Fruit fly (Drosophila melanogaster) whole organism, embryonic: ENCODE results near the gene Papss.

Source experiments
- Antp ChIP-seq: fragments of 200-800 bp; sonication (Bioruptor generic); optimal IDR thresholded peaks from 3 replicates; lab custom pipeline; 2016; ENCODE audit warnings: missing biosample characterization, missing genetic modification characterization
- CG10654 ChIP-seq: fragments of 200-800 bp; sonication (Bioruptor generic); optimal IDR thresholded peaks from 2 replicates; lab custom pipeline; 2016; ENCODE audit warnings: missing biosample characterization, missing genetic modification characterization
- CG13296 ChIP-seq: fragments of 200-800 bp; sonication (Bioruptor generic); optimal IDR thresholded peaks from 3 replicates; lab custom pipeline; 2018; ENCODE audit warnings: missing biosample characterization, mild to moderate bottlenecking, missing genetic modification characterization
- CG14965 ChIP-seq: fragments of 200-800 bp; sonication (Bioruptor generic); optimal IDR thresholded peaks from 2 replicates; lab custom pipeline; 2016; ENCODE audit warnings: missing biosample characterization, missing genetic modification characterization, borderline replicate concordance
- CG15514 ChIP-seq: fragments of 200-800 bp; sonication (Bioruptor generic); optimal IDR thresholded peaks from 3 replicates; lab custom pipeline; 2017; ENCODE audit warnings: missing biosample characterization, missing genetic modification characterization, mild to moderate bottlenecking, moderate library complexity, missing genetic modification reagents
- CG16813 ChIP-seq: fragments of 200-800 bp; sonication (Bioruptor generic); IDR thresholded peaks from 3 replicates; pipeline ENCODE4 v1.3.6; 2022; ENCODE audit warnings: missing biosample characterization, missing genetic modification characterization; ENCODE audit not compliant: partially characterized antibody
- CG16863 ChIP-seq: fragments of 200-800 bp; sonication (Bioruptor generic); optimal IDR thresholded peaks from 3 replicates; lab custom pipeline; 2016; ENCODE audit warnings: missing biosample characterization, missing genetic modification characterization
- CG17385 ChIP-seq: fragments of 200-800 bp; sonication (Bioruptor generic); optimal IDR thresholded peaks from 3 replicates; lab custom pipeline; 2018; ENCODE audit warnings: missing biosample characterization, mild to moderate bottlenecking, missing genetic modification characterization
- CG17912 ChIP-seq: fragments of 200-800 bp; sonication (Bioruptor generic); optimal IDR thresholded peaks from 2 replicates; lab custom pipeline; 2018; ENCODE audit warnings: missing biosample characterization, mild to moderate bottlenecking, missing genetic modification characterization
- CG2202 ChIP-seq: fragments of 200-800 bp; sonication (Bioruptor generic); optimal IDR thresholded peaks from 2 replicates; lab custom pipeline; 2018; ENCODE audit warnings: missing biosample characterization, mild to moderate bottlenecking, missing genetic modification characterization
- CG2678 ChIP-seq: fragments of 200-800 bp; sonication (Bioruptor generic); optimal IDR thresholded peaks from 3 replicates; lab custom pipeline; 2019; ENCODE audit warnings: missing biosample characterization, mild to moderate bottlenecking, missing genetic modification characterization, moderate library complexity
- CG2875 ChIP-seq: fragments of 200-800 bp; sonication (Bioruptor generic); optimal IDR thresholded peaks from 2 replicates; lab custom pipeline; 2017; ENCODE audit warnings: missing biosample characterization, mild to moderate bottlenecking, missing genetic modification characterization, missing genetic modification reagents
- CG34376 ChIP-seq: fragments of 200-800 bp; sonication (Bioruptor generic); optimal IDR thresholded peaks from 2 replicates; lab custom pipeline; 2018; ENCODE audit warnings: missing biosample characterization, mild to moderate bottlenecking, missing genetic modification characterization
- CG42726 ChIP-seq: fragments of 200-800 bp; sonication (Bioruptor generic); IDR thresholded peaks from 2 replicates; pipeline ENCODE4 v1.3.6; 2022; ENCODE audit warnings: missing biosample characterization, missing genetic modification characterization; ENCODE audit not compliant: partially characterized antibody
- CG4424 ChIP-seq: fragments of 200-800 bp; sonication (Bioruptor generic); optimal IDR thresholded peaks from 3 replicates; lab custom pipeline; 2016; ENCODE audit warnings: missing biosample characterization, missing genetic modification characterization
- CG7556 ChIP-seq: fragments of 200-800 bp; sonication (Bioruptor generic); optimal IDR thresholded peaks from 2 replicates; lab custom pipeline; 2017; ENCODE audit warnings: missing biosample characterization, mild to moderate bottlenecking, missing genetic modification characterization
- CG9797 ChIP-seq: fragments of 200-800 bp; sonication (Bioruptor generic); optimal IDR thresholded peaks from 3 replicates; lab custom pipeline; 2018; ENCODE audit warnings: missing biosample characterization, mild to moderate bottlenecking, missing genetic modification characterization
- D ChIP-seq, 2 experiments: fragments of 200-800 bp in 1 of 2; fragments of >200 bp in 1 of 2; sonication (Bioruptor generic) in 1 of 2; optimal IDR thresholded peaks; 2 replicates in 1 of 2; 3 replicates in 1 of 2; lab custom pipeline; 2017; ENCODE audit warnings: mild to moderate bottlenecking in 1 of 2, missing biosample characterization in 1 of 2, missing genetic modification characterization in 1 of 2, missing genetic modification reagents in 1 of 2
- D19A ChIP-seq: fragments of 200-800 bp; optimal IDR thresholded peaks from 3 replicates; lab custom pipeline; 2019; ENCODE audit warnings: missing biosample characterization, mild to moderate bottlenecking, missing genetic modification characterization, moderate library complexity
- Deaf1 ChIP-seq: fragments of 200-800 bp; optimal IDR thresholded peaks from 3 replicates; lab custom pipeline; 2019; ENCODE audit warnings: missing biosample characterization, mild to moderate bottlenecking, missing genetic modification characterization, moderate library complexity
- Dek ChIP-seq: fragments of 200-800 bp; sonication (Bioruptor generic); optimal IDR thresholded peaks from 3 replicates; lab custom pipeline; 2019; ENCODE audit warnings: missing biosample characterization, mild to moderate bottlenecking, missing genetic modification characterization, moderate library complexity
- Fer3 ChIP-seq: fragments of 200-800 bp; sonication (Bioruptor generic); optimal IDR thresholded peaks from 2 replicates; lab custom pipeline; 2018; ENCODE audit warnings: missing biosample characterization, mild to moderate bottlenecking, missing genetic modification characterization, moderate library complexity
- HmgZ ChIP-seq: fragments of 200-800 bp; sonication (Bioruptor generic); optimal IDR thresholded peaks from 2 replicates; lab custom pipeline; 2018; ENCODE audit warnings: missing biosample characterization, mild to moderate bottlenecking, missing genetic modification characterization
- Jarid2 ChIP-seq: fragments of 200-800 bp; sonication (Bioruptor generic); optimal IDR thresholded peaks from 3 replicates; lab custom pipeline; 2017; ENCODE audit warnings: mild to moderate bottlenecking, missing biosample characterization, missing genetic modification reagents, missing genetic modification characterization
- Lim3 ChIP-seq: fragments of 200-800 bp; sonication (Bioruptor generic); IDR thresholded peaks from 2 replicates; pipeline ENCODE4 v1.3.6; 2022; ENCODE audit warnings: missing biosample characterization, missing genetic modification characterization
- Med ChIP-seq: fragments of 200-800 bp; sonication (Bioruptor generic); peaks from one replicate; lab custom pipeline; 2016; ENCODE audit warnings: missing biosample characterization, missing genetic modification characterization, mild to moderate bottlenecking, inconsistent platforms, moderate library complexity
- Myb ChIP-seq: fragments of 200-800 bp; sonication (Bioruptor generic); optimal IDR thresholded peaks from 2 replicates; lab custom pipeline; 2016; ENCODE audit warnings: missing biosample characterization, missing genetic modification characterization
- Sry-β ChIP-seq: fragments of 200-800 bp; sonication (Bioruptor generic); optimal IDR thresholded peaks from 2 replicates; lab custom pipeline; 2018; ENCODE audit warnings: missing biosample characterization, mild to moderate bottlenecking, missing genetic modification characterization, moderate library complexity
- Trl ChIP-seq, 3 experiments: fragments of >200 bp in 2 of 3; fragments of 200-800 bp in 1 of 3; sonication (Bioruptor generic) in 1 of 3; optimal IDR thresholded peaks; 2 replicates in 1 of 3; 3 replicates in 2 of 3; lab custom pipeline; 2016 to 2017; ENCODE audit warnings: missing biosample characterization in 1 of 3, missing genetic modification characterization in 1 of 3
- cato ChIP-seq: fragments of 200-800 bp; sonication (Bioruptor generic); optimal IDR thresholded peaks from 2 replicates; lab custom pipeline; 2016; ENCODE audit warnings: missing biosample characterization, missing genetic modification characterization, borderline replicate concordance
- cg ChIP-seq: fragments of 200-800 bp; sonication (Bioruptor generic); optimal IDR thresholded peaks from 3 replicates; lab custom pipeline; 2019; ENCODE audit warnings: missing biosample characterization, mild to moderate bottlenecking, missing genetic modification characterization, moderate library complexity
- crp ChIP-seq, 2 experiments: fragments of 200-800 bp; sonication (Bioruptor generic); optimal IDR thresholded peaks; 2 replicates in 1 of 2; 3 replicates in 1 of 2; lab custom pipeline; 2017; ENCODE audit warnings: missing biosample characterization in 2 of 2, missing genetic modification characterization in 2 of 2, mild to moderate bottlenecking in 1 of 2, moderate library complexity in 1 of 2
- dan ChIP-seq: fragments of 200-800 bp; sonication (Bioruptor generic); IDR thresholded peaks from 2 replicates; pipeline ENCODE4 v1.3.6; 2022; ENCODE audit warnings: missing biosample characterization, missing genetic modification characterization
- dimm ChIP-seq: fragments of 200-800 bp; sonication (Bioruptor generic); IDR thresholded peaks from 2 replicates; pipeline ENCODE4 v1.3.6; 2022; ENCODE audit warnings: missing biosample characterization, missing genetic modification characterization
- eyg ChIP-seq: fragments of 200-800 bp; sonication (Bioruptor generic); optimal IDR thresholded peaks from 3 replicates; lab custom pipeline; 2016; ENCODE audit warnings: missing biosample characterization, missing genetic modification characterization
- grn ChIP-seq: fragments of 200-800 bp; sonication (Bioruptor generic); optimal IDR thresholded peaks from 3 replicates; lab custom pipeline; 2017; ENCODE audit warnings: missing biosample characterization, missing genetic modification characterization
- gsb-n ChIP-seq: fragments of 200-800 bp; sonication (Bioruptor generic); optimal IDR thresholded peaks from 3 replicates; lab custom pipeline; 2018; ENCODE audit warnings: missing biosample characterization, mild to moderate bottlenecking, missing genetic modification characterization
- hbn ChIP-seq: fragments of 200-800 bp; sonication (Bioruptor generic); IDR thresholded peaks from 2 replicates; pipeline ENCODE4 v1.3.6; 2022; ENCODE audit warnings: missing biosample characterization, missing genetic modification characterization; ENCODE audit not compliant: partially characterized antibody
- jing ChIP-seq: fragments of 200-800 bp; sonication (Bioruptor generic); optimal IDR thresholded peaks from 2 replicates; lab custom pipeline; 2018; ENCODE audit warnings: missing biosample characterization, mild to moderate bottlenecking, missing genetic modification characterization
- lab ChIP-seq: fragments of 200-800 bp; sonication (Bioruptor generic); optimal IDR thresholded peaks from 3 replicates; lab custom pipeline; 2017; ENCODE audit warnings: missing biosample characterization, missing genetic modification characterization, mild to moderate bottlenecking, moderate library complexity, missing genetic modification reagents
- mirr ChIP-seq: fragments of 200-800 bp; sonication (Bioruptor generic); optimal IDR thresholded peaks from 3 replicates; lab custom pipeline; 2018; ENCODE audit warnings: missing biosample characterization, mild to moderate bottlenecking, missing genetic modification characterization
- oc ChIP-seq: fragments of 200-800 bp; sonication (Bioruptor generic); optimal IDR thresholded peaks from 2 replicates; lab custom pipeline; 2018; ENCODE audit warnings: missing biosample characterization, mild to moderate bottlenecking, missing genetic modification characterization, moderate library complexity
- odd ChIP-seq: fragments of 200-800 bp; sonication (Bioruptor generic); optimal IDR thresholded peaks from 2 replicates; lab custom pipeline; 2017; ENCODE audit warnings: missing biosample characterization, mild to moderate bottlenecking, missing genetic modification characterization
- salm ChIP-seq: fragments of 200-800 bp; sonication (Bioruptor generic); optimal IDR thresholded peaks from 2 replicates; lab custom pipeline; 2018; ENCODE audit warnings: missing biosample characterization, mild to moderate bottlenecking, missing genetic modification characterization
- sna ChIP-seq: fragments of 200-800 bp; sonication (Bioruptor generic); IDR thresholded peaks from 2 replicates; pipeline ENCODE4 v1.3.6; 2022; ENCODE audit warnings: missing biosample characterization, missing genetic modification characterization; ENCODE audit not compliant: partially characterized antibody
- sob ChIP-seq: fragments of 200-800 bp; sonication (Bioruptor generic); IDR thresholded peaks from 2 replicates; pipeline ENCODE4 v1.3.6; 2022; ENCODE audit warnings: missing biosample characterization, missing genetic modification characterization
- stc ChIP-seq: fragments of 200-800 bp; sonication (Bioruptor generic); IDR thresholded peaks from 2 replicates; pipeline ENCODE4 v1.3.6; 2022; ENCODE audit warnings: missing biosample characterization, missing genetic modification characterization
- sug ChIP-seq: fragments of 200-800 bp; optimal IDR thresholded peaks from 2 replicates; lab custom pipeline; 2019; ENCODE audit warnings: missing biosample characterization, mild to moderate bottlenecking, missing genetic modification characterization, moderate library complexity
- tap ChIP-seq: fragments of 200-800 bp; optimal IDR thresholded peaks from 3 replicates; lab custom pipeline; 2019; ENCODE audit warnings: missing biosample characterization, mild to moderate bottlenecking, missing genetic modification characterization, moderate library complexity

The Papss gene

dm6 chr3L:19846960-19847359 lies 1.9 kb downstream of the Papss start (continued):
- TF ChIP-seq Trl (optimal IDR thresholded peaks at IDR 0.05; lab: Kevin White, UChicago) (no peak), Trl (GFP tag; optimal IDR thresholded peaks at IDR 0.05; lab: Kevin White, UChicago) (peak; percentile 19), CG10654 (no peak), CG7556 (GFP tag; lab: Kevin White, UChicago) (peak; percentile 37), D (optimal IDR thresholded peaks at IDR 0.05; lab: Kevin White, UChicago) (no peak), D (GFP tag; optimal IDR thresholded peaks at IDR 0.05; lab: Kevin White, UChicago) (no peak), D19A (tag; lab: Kevin White, UChicago) (no peak), sug (tag; lab: Kevin White, UChicago) (peak; percentile 34), salm (tag; lab: Kevin White, UChicago) (peak; percentile 55), crp (GFP tag; optimal IDR thresholded peaks at IDR 0.05; lab: Kevin White, UChicago) (no peak), CG17385 (GFP tag; lab: Kevin White, UChicago) (peak; percentile 14), cato (no peak), CG14965 (GFP tag; lab: Kevin White, UChicago) (no peak), hbn (GFP tag; lab: Robert Waterston, UW) (no peak), CG9797 (GFP tag; lab: Kevin White, UChicago) (no peak), CG34376 (GFP tag; lab: Kevin White, UChicago) (no peak), dimm (no peak), grn (no peak), CG15514 (GFP tag; lab: Kevin White, UChicago) (peak; percentile 47), Med (GFP tag; lab: Kevin White, UChicago) (peak; percentile 13), CG17912 (GFP tag; lab: Kevin White, UChicago) (peak; percentile 21), cg (no peak), CG4424 (GFP tag; lab: Kevin White, UChicago) (no peak), eyg (GFP tag; lab: Kevin White, UChicago) (peak; percentile 61), CG42726 (no peak), Lim3 (no peak), stc (GFP tag; lab: Robert Waterston, UW) (no peak), HmgZ (tag; lab: Kevin White, UChicago) (peak; percentile 8), odd (peak; percentile 16), Jarid2 (GFP tag; lab: Kevin White, UChicago) (no peak), sna (GFP tag; lab: Robert Waterston, UW) (no peak), sob (GFP tag; lab: Robert Waterston, UW) (no peak), tap (tag; lab: Kevin White, UChicago) (peak; percentile 25), Deaf1 (no peak), CG2678 (tag; lab: Kevin White, UChicago) (peak; percentile 46), Antp (GFP tag; lab: Kevin White, UChicago) (peak; percentile 10), Myb (GFP tag; lab: Kevin White, UChicago) (no peak), CG13296 (GFP tag; lab: Kevin White, UChicago) (peak; percentile 67), mirr (GFP tag; lab: Kevin White, UChicago) (peak; percentile 59), jing (GFP tag; lab: Kevin White, UChicago) (no peak), dan (GFP tag; lab: Robert Waterston, UW) (no peak), Sry-β (no peak), lab (GFP tag; lab: Kevin White, UChicago) (peak; percentile 70), CG16863 (no peak), gsb-n (tag; lab: Kevin White, UChicago) (peak; percentile 11), oc (tag; lab: Kevin White, UChicago) (no peak), Dek (tag; lab: Kevin White, UChicago) (peak; percentile 24), CG2875 (peak; percentile 64), CG2202 (tag; lab: Kevin White, UChicago) (no peak), Fer3 (no peak), CG16813 (GFP tag; lab: Robert Waterston, UW) (no peak)
